Fruit fly (Drosophila melanogaster) whole organism, embryonic: ENCODE data around the gene CG42487.

ENCODE experiments used
- CG10543 ChIP-seq: fragments of 200-800 bp; sonication (Bioruptor generic); optimal IDR thresholded peaks from 3 replicates; lab custom pipeline; 2017; ENCODE audit warnings: missing biosample characterization, mild to moderate bottlenecking, missing genetic modification characterization, moderate library complexity
- CG11093 ChIP-seq: fragments of 200-800 bp; sonication (Bioruptor generic); IDR thresholded peaks from 3 replicates; pipeline ENCODE4 v1.3.6; 2022; ENCODE audit warnings: missing biosample characterization, missing genetic modification characterization
- CG11504 ChIP-seq: fragments of 200-800 bp; sonication (Bioruptor generic); optimal IDR thresholded peaks from 3 replicates; lab custom pipeline; 2019; ENCODE audit warnings: missing biosample characterization, mild to moderate bottlenecking, missing genetic modification characterization, moderate library complexity
- CG12219 ChIP-seq: fragments of 200-800 bp; sonication (Bioruptor generic); optimal IDR thresholded peaks from 3 replicates; lab custom pipeline; 2018; ENCODE audit warnings: missing biosample characterization, mild to moderate bottlenecking, missing genetic modification characterization
- CG12391 ChIP-seq: fragments of 200-800 bp; sonication (Bioruptor generic); optimal IDR thresholded peaks from 3 replicates; lab custom pipeline; 2018; ENCODE audit warnings: missing biosample characterization, mild to moderate bottlenecking, missing genetic modification characterization, moderate library complexity
- CG12744 ChIP-seq: fragments of 200-800 bp; sonication (Bioruptor generic); optimal IDR thresholded peaks from 2 replicates; lab custom pipeline; 2016; ENCODE audit warnings: missing biosample characterization, missing genetic modification characterization
- CG13296 ChIP-seq: fragments of 200-800 bp; sonication (Bioruptor generic); optimal IDR thresholded peaks from 3 replicates; lab custom pipeline; 2018; ENCODE audit warnings: missing biosample characterization, mild to moderate bottlenecking, missing genetic modification characterization
- CG14667 ChIP-seq: fragments of 200-800 bp; sonication (Bioruptor generic); IDR thresholded peaks from 2 replicates; pipeline ENCODE4 v1.3.6; 2022; ENCODE audit warnings: missing biosample characterization, missing genetic modification characterization
- CG16863 ChIP-seq: fragments of 200-800 bp; sonication (Bioruptor generic); optimal IDR thresholded peaks from 3 replicates; lab custom pipeline; 2016; ENCODE audit warnings: missing biosample characterization, missing genetic modification characterization
- CG17385 ChIP-seq: fragments of 200-800 bp; sonication (Bioruptor generic); optimal IDR thresholded peaks from 3 replicates; lab custom pipeline; 2018; ENCODE audit warnings: missing biosample characterization, mild to moderate bottlenecking, missing genetic modification characterization
- CG2129 ChIP-seq: fragments of 200-800 bp; sonication (Bioruptor generic); IDR thresholded peaks from 2 replicates; pipeline ENCODE4 v1.3.6; 2022; ENCODE audit warnings: missing biosample characterization, missing genetic modification characterization; ENCODE audit not compliant: partially characterized antibody
- CG30403 ChIP-seq: fragments of 200-800 bp; sonication (Bioruptor generic); optimal IDR thresholded peaks from 3 replicates; lab custom pipeline; 2016; ENCODE audit warnings: missing biosample characterization, missing genetic modification characterization
- CG3065 ChIP-seq: fragments of 200-800 bp; sonication (Bioruptor generic); optimal IDR thresholded peaks from 2 replicates; lab custom pipeline; 2016; ENCODE audit warnings: missing biosample characterization, missing genetic modification characterization
- CG32772 ChIP-seq: fragments of 200-800 bp; sonication (Bioruptor generic); IDR thresholded peaks from 2 replicates; pipeline ENCODE4 v1.3.6; 2022; ENCODE audit warnings: missing biosample characterization, missing genetic modification characterization
- CG5953 ChIP-seq: fragments of 200-800 bp; sonication (Bioruptor generic); IDR thresholded peaks from 2 replicates; pipeline ENCODE4 v1.3.6; 2022; ENCODE audit warnings: missing biosample characterization, missing genetic modification characterization
- CG8089 ChIP-seq: fragments of 200-800 bp; sonication (Bioruptor generic); optimal IDR thresholded peaks from 3 replicates; lab custom pipeline; 2016; ENCODE audit warnings: missing biosample characterization, missing genetic modification characterization
- CG8359 ChIP-seq: fragments of 200-800 bp; sonication (Bioruptor generic); optimal IDR thresholded peaks from 2 replicates; lab custom pipeline; 2017; ENCODE audit warnings: missing biosample characterization, mild to moderate bottlenecking, missing genetic modification characterization, borderline replicate concordance
- CG9797 ChIP-seq: fragments of 200-800 bp; sonication (Bioruptor generic); optimal IDR thresholded peaks from 3 replicates; lab custom pipeline; 2018; ENCODE audit warnings: missing biosample characterization, mild to moderate bottlenecking, missing genetic modification characterization
- CTCF ChIP-seq: fragments of 200-800 bp; sonication (Bioruptor generic); optimal IDR thresholded peaks from 2 replicates; lab custom pipeline; 2017; ENCODE audit warnings: missing biosample characterization, mild to moderate bottlenecking, missing genetic modification characterization, moderate library complexity
- Dip2 ChIP-seq: fragments of 200-800 bp; sonication (Bioruptor generic); IDR thresholded peaks from 2 replicates; pipeline ENCODE4 v1.3.6; 2022; ENCODE audit warnings: missing biosample characterization, missing genetic modification characterization
- Gsc ChIP-seq: fragments of 200-800 bp; sonication (Bioruptor generic); IDR thresholded peaks from 2 replicates; pipeline ENCODE4 v1.3.6; 2022; ENCODE audit warnings: missing biosample characterization, missing genetic modification characterization
- H2.0 ChIP-seq: fragments of 200-800 bp; sonication (Bioruptor generic); IDR thresholded peaks from 2 replicates; pipeline ENCODE4 v1.3.6; 2022; ENCODE audit warnings: missing biosample characterization, missing genetic modification characterization
- Kr ChIP-seq: fragments of 200-800 bp; sonication (Bioruptor generic); optimal IDR thresholded peaks from 2 replicates; lab custom pipeline; 2017; ENCODE audit warnings: missing biosample characterization, mild to moderate bottlenecking, missing genetic modification characterization
- MBD-R2 ChIP-seq: fragments of 200-800 bp; sonication (Bioruptor generic); IDR thresholded peaks from 2 replicates; pipeline ENCODE4 v1.3.6; 2022; ENCODE audit warnings: missing biosample characterization, missing genetic modification characterization
- Meics ChIP-seq: fragments of 200-800 bp; sonication (Bioruptor generic); optimal IDR thresholded peaks from 2 replicates; lab custom pipeline; 2017; ENCODE audit warnings: missing biosample characterization, mild to moderate bottlenecking, missing genetic modification characterization
- NK7.1 ChIP-seq: fragments of 200-800 bp; sonication (Bioruptor generic); optimal IDR thresholded peaks from 3 replicates; lab custom pipeline; 2016; ENCODE audit warnings: missing biosample characterization, missing genetic modification characterization
- Rfx ChIP-seq: fragments of 200-800 bp; sonication (Bioruptor generic); IDR thresholded peaks from 2 replicates; pipeline ENCODE4 v1.3.6; 2022; ENCODE audit warnings: missing biosample characterization, missing genetic modification characterization
- Scr ChIP-seq: fragments of 200-800 bp; sonication (Bioruptor generic); IDR thresholded peaks from 2 replicates; pipeline ENCODE4 v1.3.6; 2022; ENCODE audit warnings: missing biosample characterization, missing genetic modification characterization; ENCODE audit not compliant: partially characterized antibody
- Sox102F ChIP-seq: fragments of 200-800 bp; sonication (Bioruptor generic); optimal IDR thresholded peaks from 2 replicates; lab custom pipeline; 2018; ENCODE audit warnings: missing biosample characterization, mild to moderate bottlenecking, missing genetic modification characterization, moderate library complexity
- ara ChIP-seq: fragments of 200-800 bp; sonication (Bioruptor generic); IDR thresholded peaks from 2 replicates; pipeline ENCODE4 v1.3.6; 2022; ENCODE audit warnings: missing biosample characterization, missing genetic modification characterization
- cg ChIP-seq: fragments of 200-800 bp; sonication (Bioruptor generic); optimal IDR thresholded peaks from 3 replicates; lab custom pipeline; 2019; ENCODE audit warnings: missing biosample characterization, mild to moderate bottlenecking, missing genetic modification characterization, moderate library complexity
- ewg ChIP-seq: fragments of 200-800 bp; sonication (Bioruptor generic); optimal IDR thresholded peaks from 3 replicates; lab custom pipeline; 2017; ENCODE audit warnings: mild to moderate bottlenecking, missing biosample characterization, missing genetic modification reagents, missing genetic modification characterization
- fd96Cb ChIP-seq: fragments of 200-800 bp; sonication (Bioruptor generic); optimal IDR thresholded peaks from 2 replicates; lab custom pipeline; 2018; ENCODE audit warnings: missing biosample characterization, mild to moderate bottlenecking, missing genetic modification characterization, moderate library complexity
- hkb ChIP-seq, 2 experiments: fragments of 200-800 bp in 1 of 2; fragments of >200 bp in 1 of 2; sonication (Bioruptor generic) in 1 of 2; IDR thresholded peaks in 1 of 2; optimal IDR thresholded peaks in 1 of 2; 2 replicates each; pipeline versions ENCODE4 v1.3.6 to Lab custom; 2017 to 2022; ENCODE audit warnings: missing biosample characterization in 1 of 2, missing genetic modification characterization in 1 of 2
- kay ChIP-seq: fragments of 200-800 bp; sonication (Bioruptor generic); optimal IDR thresholded peaks from 2 replicates; lab custom pipeline; 2016; ENCODE audit warnings: missing biosample characterization, missing genetic modification characterization
- klu ChIP-seq: fragments of 200-800 bp; sonication (Bioruptor generic); IDR thresholded peaks from 2 replicates; pipeline ENCODE4 v1.3.6; 2022; ENCODE audit warnings: missing biosample characterization, missing genetic modification characterization
- lov ChIP-seq, 2 experiments: fragments of 200-800 bp in 1 of 2; fragments of >200 bp in 1 of 2; sonication (Bioruptor generic) in 1 of 2; IDR thresholded peaks in 1 of 2; optimal IDR thresholded peaks in 1 of 2; 2 replicates in 1 of 2; 3 replicates in 1 of 2; pipeline versions ENCODE4 v1.3.6 to Lab custom; 2017 to 2022; ENCODE audit warnings: missing biosample characterization in 1 of 2, missing genetic modification characterization in 1 of 2
- nmo ChIP-seq: fragments of 200-800 bp; sonication (Bioruptor generic); optimal IDR thresholded peaks from 2 replicates; lab custom pipeline; 2018; ENCODE audit warnings: missing biosample characterization, mild to moderate bottlenecking, missing genetic modification characterization, moderate library complexity
- pzg ChIP-seq: fragments of 200-800 bp; sonication (Bioruptor generic); optimal IDR thresholded peaks from 3 replicates; lab custom pipeline; 2018; ENCODE audit warnings: missing biosample characterization, mild to moderate bottlenecking, missing genetic modification characterization, moderate library complexity
- ranshi ChIP-seq: fragments of 200-800 bp; sonication (Bioruptor generic); IDR thresholded peaks from 2 replicates; pipeline ENCODE4 v1.3.6; 2022; ENCODE audit warnings: missing biosample characterization, missing genetic modification characterization
- sc ChIP-seq, 3 experiments: fragments of >200 bp in 2 of 3; fragments of 200-800 bp in 1 of 3; sonication (Bioruptor generic) in 1 of 3; optimal IDR thresholded peaks; 2 replicates in 2 of 3; 3 replicates in 1 of 3; lab custom pipeline; 2017; ENCODE audit warnings: mild to moderate bottlenecking in 1 of 3, missing biosample characterization in 1 of 3, missing genetic modification characterization in 1 of 3, missing genetic modification reagents in 1 of 3
- scrt ChIP-seq: fragments of 200-800 bp; sonication (Bioruptor generic); optimal IDR thresholded peaks from 2 replicates; lab custom pipeline; 2018; ENCODE audit warnings: missing biosample characterization, mild to moderate bottlenecking, missing genetic modification characterization, moderate library complexity
- sens-2 ChIP-seq: fragments of 200-800 bp; sonication (Bioruptor generic); IDR thresholded peaks from 2 replicates; pipeline ENCODE4 v1.3.6; 2022; ENCODE audit warnings: missing biosample characterization, missing genetic modification characterization
- sim ChIP-seq: fragments of 200-800 bp; sonication (Bioruptor generic); IDR thresholded peaks from 2 replicates; pipeline ENCODE4 v1.3.6; 2022; ENCODE audit warnings: missing biosample characterization, missing genetic modification characterization
- slou ChIP-seq: fragments of 200-800 bp; sonication (Bioruptor generic); optimal IDR thresholded peaks from 3 replicates; lab custom pipeline; 2016; ENCODE audit warnings: missing biosample characterization, missing genetic modification characterization
- twi ChIP-seq: fragments of 200-800 bp; optimal IDR thresholded peaks from 2 replicates; lab custom pipeline; 2019; ENCODE audit warnings: missing biosample characterization, mild to moderate bottlenecking, missing genetic modification characterization, moderate library complexity
- wek ChIP-seq: fragments of 200-800 bp; sonication (Bioruptor generic); optimal IDR thresholded peaks from 3 replicates; lab custom pipeline; 2018; ENCODE audit warnings: missing biosample characterization, mild to moderate bottlenecking, missing genetic modification characterization, moderate library complexity
- zfh1 ChIP-seq: fragments of 200-800 bp; sonication (Bioruptor generic); IDR thresholded peaks from 3 replicates; pipeline ENCODE4 v1.3.6; 2022; ENCODE audit warnings: missing biosample characterization, missing genetic modification characterization

The CG42487 gene

DNA sequence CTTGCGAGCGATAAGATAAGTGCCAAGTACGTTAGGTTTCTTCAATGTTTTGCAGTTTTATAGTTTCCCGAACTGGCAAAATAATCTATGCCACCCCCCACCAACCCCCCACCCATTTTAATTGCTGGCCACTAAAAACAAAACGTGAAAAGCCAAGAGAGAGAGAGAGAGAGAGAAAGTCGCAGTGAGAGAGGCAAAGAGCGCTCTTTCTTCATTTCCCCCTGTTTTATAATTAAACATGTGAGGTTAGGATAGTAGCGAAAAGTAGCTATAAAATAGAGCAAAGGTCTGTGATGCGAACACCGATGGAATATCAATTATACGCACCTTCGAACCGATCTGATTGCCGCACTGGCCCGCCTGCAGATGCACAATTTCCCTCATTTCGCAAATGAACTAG is 28.7 kb upstream of the CG42487 start (continued):
- TF ChIP-seq MBD-R2 (GFP tag; lab: Robert Waterston, UW) (0 out of 2 replicates have a peak, but pooled peaks have one; percentile 0), kay (GFP tag; lab: Kevin White, UChicago) (no peak)
- TF ChIP-seq, all 482 proteins: peak for 7

DNA sequence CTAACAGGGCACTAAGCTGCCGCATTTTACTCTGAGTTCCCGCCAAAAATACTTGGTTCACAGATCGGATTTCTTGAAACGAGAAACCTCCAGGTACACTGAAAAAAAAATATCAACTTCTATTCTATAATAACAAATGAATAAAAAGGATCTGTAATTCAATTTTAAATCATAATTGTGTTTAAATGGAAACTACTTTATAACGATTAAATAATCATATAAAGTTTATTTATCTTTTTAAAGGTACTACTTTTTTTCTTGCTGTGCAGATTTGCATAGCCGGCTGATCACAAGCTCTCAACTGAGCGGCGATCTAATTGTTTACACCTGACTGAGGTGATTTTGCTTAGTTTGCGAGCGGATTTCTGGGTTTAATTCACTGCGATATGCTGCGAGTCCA is 28.3 kb upstream of the CG42487 start:
- TF ChIP-seq CG12744, result no peak
- TF ChIP-seq fd96Cb (tag; lab: Kevin White, UChicago), result peak; percentile 47
- TF ChIP-seq CG12391 (tag; lab: Kevin White, UChicago), result peak; percentile 76
- no peak for TF ChIP-seq CG8089 (GFP tag; lab: Kevin White, UChicago)
- TF ChIP-seq cg (GFP tag; lab: Kevin White, UChicago), result no peak
- TF ChIP-seq ranshi, result peak; percentile 75
- no peak for TF ChIP-seq Scr
- no peak for TF ChIP-seq CG13296 (GFP tag; lab: Kevin White, UChicago)
- TF ChIP-seq CG11093 (GFP tag; lab: Robert Waterston, UW), result no peak
- no peak for TF ChIP-seq NK7.1 (GFP tag; lab: Kevin White, UChicago)
- peak; percentile 84 for TF ChIP-seq Rfx
- TF ChIP-seq CG17385, result peak; percentile 69
- peak; percentile 49; the same call in 1 of the 2 replicates for TF ChIP-seq H2.0 (GFP tag; lab: Robert Waterston, UW)
- no peak for TF ChIP-seq slou (GFP tag; lab: Kevin White, UChicago)
- no peak for TF ChIP-seq CG8359 (GFP tag; lab: Kevin White, UChicago)
- no peak for TF ChIP-seq wek (GFP tag; lab: Kevin White, UChicago)
- TF ChIP-seq zfh1 (GFP tag; lab: Robert Waterston, UW), result no peak
- TF ChIP-seq CG32772 (GFP tag; lab: Robert Waterston, UW), result peak; percentile 77
- no peak for TF ChIP-seq CG2129 (GFP tag; lab: Robert Waterston, UW)
- TF ChIP-seq ara (GFP tag; lab: Robert Waterston, UW), result peak; percentile 32; the same call in 1 of the 2 replicates
- no peak for TF ChIP-seq lov (optimal IDR thresholded peaks at IDR 0.05; lab: Kevin White, UChicago)
- TF ChIP-seq lov (GFP tag; IDR thresholded peaks at IDR 0.05; lab: Robert Waterston, UW), result no peak
- no peak for TF ChIP-seq CG10543 (GFP tag; lab: Kevin White, UChicago)
- no peak for TF ChIP-seq Kr (GFP tag; lab: Kevin White, UChicago)
- TF ChIP-seq Gsc (GFP tag; lab: Robert Waterston, UW), result no peak
- peak; percentile 77 for TF ChIP-seq CG30403
- no peak for TF ChIP-seq hkb (optimal IDR thresholded peaks at IDR 0.05; lab: Kevin White, UChicago)
- peak; percentile 53; the same call in 1 of the 2 replicates for TF ChIP-seq hkb (GFP tag; IDR thresholded peaks at IDR 0.05; lab: Robert Waterston, UW)
- no peak for TF ChIP-seq CG9797 (GFP tag; lab: Kevin White, UChicago)
- TF ChIP-seq CG16863 (GFP tag; lab: Kevin White, UChicago), result no peak
- TF ChIP-seq sim, result no peak
- TF ChIP-seq CG5953 (GFP tag; lab: Robert Waterston, UW), result peak; percentile 47; the same call in 1 of the 2 replicates
- TF ChIP-seq CG14667 (GFP tag; lab: Robert Waterston, UW), result peak; percentile 57
- TF ChIP-seq Sox102F (GFP tag; lab: Kevin White, UChicago), result peak; percentile 74
- TF ChIP-seq twi (tag; lab: Kevin White, UChicago), result peak; percentile 25
- peak; percentile 69 for TF ChIP-seq klu (GFP tag; lab: Robert Waterston, UW)
- peak; percentile 83 for TF ChIP-seq nmo (GFP tag; lab: Kevin White, UChicago)
- TF ChIP-seq CG12219, result no peak
- peak; percentile 34 for TF ChIP-seq ewg
- TF ChIP-seq pzg, result no peak
- TF ChIP-seq Dip2 (GFP tag; lab: Robert Waterston, UW), result no peak
- peak; percentile 81 for TF ChIP-seq Meics (GFP tag; lab: Kevin White, UChicago)
- peak; percentile 36 for TF ChIP-seq scrt (GFP tag; lab: Kevin White, UChicago)
- TF ChIP-seq CG11504 (tag; lab: Kevin White, UChicago), result peak; percentile 79
- TF ChIP-seq CG3065 (GFP tag; lab: Kevin White, UChicago), result no peak
- TF ChIP-seq sens-2 (GFP tag; lab: Robert Waterston, UW), result peak; percentile 25; the same call in 1 of the 2 replicates
- TF ChIP-seq CTCF (GFP tag; lab: Kevin White, UChicago), result no peak
- no peak for TF ChIP-seq sc (optimal IDR thresholded peaks at IDR 0.05; lab: Kevin White, UChicago)
- TF ChIP-seq sc (GFP tag; optimal IDR thresholded peaks at IDR 0.05; lab: Kevin White, UChicago), result no peak
